Worm (Caenorhabditis elegans) whole organism, L1 larva: ENCODE data around the gene psmd-9.

Experiments used
- C04F5.9 ChIP-seq: sonication (generic microtip); optimal IDR thresholded peaks from 2 replicates; lab custom pipeline; 2016; ENCODE audit warnings: missing genetic modification characterization, missing compliant biosample characterization
- C16A3.4 ChIP-seq: fragments of 150-350 bp; optimal IDR thresholded peaks from 2 replicates; lab custom pipeline; 2014; ENCODE audit warnings: missing biosample characterization, missing genetic modification characterization
- F16B12.6 ChIP-seq: fragments of 150-350 bp; optimal IDR thresholded peaks from 2 replicates; lab custom pipeline; 2014; ENCODE audit warnings: missing biosample characterization, missing genetic modification characterization
- Y116A8C.19 ChIP-seq: sonication (generic microtip); optimal IDR thresholded peaks from 2 replicates; lab custom pipeline; 2016; ENCODE audit warnings: missing compliant biosample characterization, missing genetic modification characterization, borderline replicate concordance
- ceh-63 ChIP-seq: fragments of 200-800 bp; sonication (Bioruptor generic); optimal IDR thresholded peaks from 2 replicates; lab custom pipeline; 2018; ENCODE audit warnings: mild to moderate bottlenecking, missing genetic modification characterization, missing compliant biosample characterization
- ceh-8 ChIP-seq: fragments of 200-800 bp; sonication (Bioruptor generic); optimal IDR thresholded peaks from 2 replicates; lab custom pipeline; 2018; ENCODE audit warnings: mild to moderate bottlenecking, missing genetic modification characterization, moderate library complexity, missing compliant biosample characterization
- ceh-88 ChIP-seq: fragments of 200-800 bp; sonication (Bioruptor generic); IDR thresholded peaks from 2 replicates; pipeline ENCODE4 v1.3.6; 2022; ENCODE audit warnings: missing genetic modification characterization, missing compliant biosample characterization
- dsc-1 ChIP-seq: sonication (generic microtip); optimal IDR thresholded peaks from 2 replicates; lab custom pipeline; 2016; ENCODE audit warnings: mild to moderate bottlenecking, missing genetic modification characterization, missing compliant biosample characterization
- efl-1 ChIP-seq, 4 experiments: fragments of 150-350 bp; optimal IDR thresholded peaks in 3 of 4; peaks in 1 of 4; 1 replicate in 1 of 4; 2 replicates in 3 of 4; lab custom pipeline; 2014; ENCODE audit warnings: missing biosample characterization in 2 of 4, missing genetic modification characterization in 2 of 4, missing genetic modification reagents in 2 of 4
- elt-2 ChIP-seq: sonication (generic microtip); optimal IDR thresholded peaks from 2 replicates; lab custom pipeline; 2016; ENCODE audit warnings: missing genetic modification characterization, mild to moderate bottlenecking, inconsistent platforms, missing compliant biosample characterization, missing genetic modification reagents
- elt-3 ChIP-seq, 6 experiments: fragments of 150-350 bp in 1 of 6; sonication (generic microtip); optimal IDR thresholded peaks; 2 replicates each; lab custom pipeline; 2017 to 2018; ENCODE audit warnings: missing biosample characterization in 6 of 6, missing genetic modification characterization in 6 of 6, inconsistent platforms in 1 of 6
- fkh-10 ChIP-seq: sonication (generic microtip); optimal IDR thresholded peaks from 2 replicates; lab custom pipeline; 2017; ENCODE audit warnings: missing biosample characterization, missing genetic modification reagents, missing genetic modification characterization
- fkh-4 ChIP-seq: sonication (generic microtip); optimal IDR thresholded peaks from 2 replicates; lab custom pipeline; 2016; ENCODE audit warnings: missing compliant biosample characterization, missing genetic modification characterization, borderline replicate concordance
- grh-1 ChIP-seq: fragments of 200-800 bp; sonication (Bioruptor generic); IDR thresholded peaks from 2 replicates; pipeline ENCODE4 v1.3.6; 2022; ENCODE audit warnings: missing genetic modification reagents, missing genetic modification characterization, missing compliant biosample characterization
- hlh-17 ChIP-seq: fragments of 200-800 bp; sonication (Bioruptor generic); optimal IDR thresholded peaks from 2 replicates; lab custom pipeline; 2018; ENCODE audit warnings: missing genetic modification characterization, mild to moderate bottlenecking, missing compliant biosample characterization, moderate library complexity, borderline replicate concordance
- hlh-4 ChIP-seq: sonication (generic microtip); optimal IDR thresholded peaks from 2 replicates; lab custom pipeline; 2016; ENCODE audit warnings: mild to moderate bottlenecking, missing genetic modification characterization, missing compliant biosample characterization
- irx-1 ChIP-seq: sonication (generic microtip); optimal IDR thresholded peaks from 2 replicates; lab custom pipeline; 2016; ENCODE audit warnings: missing genetic modification characterization, missing compliant biosample characterization
- isw-1 ChIP-seq: fragments of 200-800 bp; sonication (Bioruptor generic); IDR thresholded peaks from 2 replicates; pipeline ENCODE4 v1.3.6; 2022; ENCODE audit warnings: missing genetic modification characterization, missing compliant biosample characterization
- jun-1 ChIP-seq: fragments of 150-350 bp; optimal IDR thresholded peaks from 2 replicates; lab custom pipeline; 2014; ENCODE audit warnings: missing biosample characterization, missing genetic modification reagents, missing genetic modification characterization
- lin-13 ChIP-seq: fragments of 150-350 bp; optimal IDR thresholded peaks from 2 replicates; lab custom pipeline; 2014; ENCODE audit warnings: missing biosample characterization, missing genetic modification reagents, missing genetic modification characterization
- lin-35 ChIP-seq, 2 experiments: fragments of 150-350 bp; optimal IDR thresholded peaks; 2 replicates each; lab custom pipeline; 2014; ENCODE audit warnings: missing biosample characterization in 2 of 2, missing genetic modification characterization in 2 of 2, missing genetic modification reagents in 2 of 2
- lin-39 ChIP-seq: fragments of 150-350 bp; optimal IDR thresholded peaks from 2 replicates; lab custom pipeline; 2014; ENCODE audit warnings: missing biosample characterization, missing genetic modification reagents, missing genetic modification characterization
- lir-3 ChIP-seq: sonication (generic microtip); optimal IDR thresholded peaks from 2 replicates; lab custom pipeline; 2016; ENCODE audit warnings: mild to moderate bottlenecking, missing genetic modification characterization, moderate library complexity, missing compliant biosample characterization; ENCODE audit not compliant: poor library complexity
- lsy-2 ChIP-seq, 2 experiments: fragments of 150-350 bp; optimal IDR thresholded peaks; 2 replicates each; lab custom pipeline; 2014; ENCODE audit warnings: missing biosample characterization in 2 of 2, missing genetic modification characterization in 2 of 2
- mdl-1 ChIP-seq, 2 experiments: fragments of 150-350 bp; optimal IDR thresholded peaks; 2 replicates each; lab custom pipeline; 2014 to 2017; ENCODE audit warnings: missing biosample characterization in 2 of 2, missing genetic modification characterization in 2 of 2, inconsistent platforms in 1 of 2
- mef-2 ChIP-seq: fragments of 150-350 bp; optimal IDR thresholded peaks from 2 replicates; lab custom pipeline; 2014; ENCODE audit warnings: missing biosample characterization, missing genetic modification characterization
- mep-1 ChIP-seq: fragments of 150-350 bp; optimal IDR thresholded peaks from 2 replicates; lab custom pipeline; 2014; ENCODE audit warnings: missing biosample characterization, missing genetic modification characterization
- nhr-11 ChIP-seq: fragments of 150-350 bp; optimal IDR thresholded peaks from 2 replicates; lab custom pipeline; 2014; ENCODE audit warnings: missing biosample characterization, missing genetic modification characterization
- nhr-76 ChIP-seq: sonication (generic microtip); optimal IDR thresholded peaks from 2 replicates; lab custom pipeline; 2017; ENCODE audit warnings: missing biosample characterization, missing genetic modification characterization
- nhr-77 ChIP-seq: fragments of 150-350 bp; optimal IDR thresholded peaks from 2 replicates; lab custom pipeline; 2014; ENCODE audit warnings: missing biosample characterization, missing genetic modification characterization
- nhr-84 ChIP-seq: sonication (generic microtip); optimal IDR thresholded peaks from 2 replicates; lab custom pipeline; 2017; ENCODE audit warnings: missing biosample characterization, missing genetic modification characterization
- nhr-90 ChIP-seq: sonication (generic microtip); optimal IDR thresholded peaks from 2 replicates; lab custom pipeline; 2016; ENCODE audit warnings: mild to moderate bottlenecking, missing genetic modification characterization, missing compliant biosample characterization; ENCODE audit not compliant: poor library complexity
- pax-3 ChIP-seq: fragments of 200-800 bp; sonication (Bioruptor generic); optimal IDR thresholded peaks from 2 replicates; lab custom pipeline; 2018; ENCODE audit warnings: mild to moderate bottlenecking, missing genetic modification characterization, moderate library complexity, missing compliant biosample characterization
- pqm-1 ChIP-seq: sonication (generic microtip); optimal IDR thresholded peaks from 3 replicates; lab custom pipeline; 2017; ENCODE audit warnings: missing biosample characterization, missing genetic modification characterization
- skn-1 ChIP-seq: fragments of 150-350 bp; optimal IDR thresholded peaks from 2 replicates; lab custom pipeline; 2014; ENCODE audit warnings: missing biosample characterization, missing genetic modification characterization
- snu-23 ChIP-seq: sonication (generic microtip); optimal IDR thresholded peaks from 2 replicates; lab custom pipeline; 2016; ENCODE audit warnings: missing genetic modification characterization, missing compliant biosample characterization
- sox-4 ChIP-seq: sonication (generic microtip); optimal IDR thresholded peaks from 2 replicates; lab custom pipeline; 2016; ENCODE audit warnings: missing genetic modification characterization, missing compliant biosample characterization
- swsn-7 ChIP-seq: sonication (generic microtip); optimal IDR thresholded peaks from 2 replicates; lab custom pipeline; 2016; ENCODE audit warnings: missing genetic modification characterization, missing compliant biosample characterization
- tbx-2 ChIP-seq: sonication (generic microtip); optimal IDR thresholded peaks from 2 replicates; lab custom pipeline; 2016; ENCODE audit warnings: missing genetic modification characterization, missing compliant biosample characterization
- tlp-1 ChIP-seq: fragments of 150-350 bp; optimal IDR thresholded peaks from 2 replicates; lab custom pipeline; 2014; ENCODE audit warnings: missing biosample characterization, missing genetic modification characterization
- unc-30 ChIP-seq: sonication (generic microtip); optimal IDR thresholded peaks from 2 replicates; lab custom pipeline; 2017; ENCODE audit warnings: missing biosample characterization, missing genetic modification characterization
- unc-86 ChIP-seq: sonication (generic microtip); optimal IDR thresholded peaks from 2 replicates; lab custom pipeline; 2016; ENCODE audit warnings: missing genetic modification characterization, missing compliant biosample characterization
- unc-98 ChIP-seq: fragments of 200-800 bp; sonication (Bioruptor generic); IDR thresholded peaks from 2 replicates; pipeline ENCODE4 v1.3.6; 2022; ENCODE audit warnings: missing genetic modification characterization, missing compliant biosample characterization
- zag-1 ChIP-seq: fragments of 150-350 bp; optimal IDR thresholded peaks from 2 replicates; lab custom pipeline; 2014; ENCODE audit warnings: missing biosample characterization, missing genetic modification characterization
- zip-4 ChIP-seq: fragments of 200-800 bp; sonication (Bioruptor generic); optimal IDR thresholded peaks from 2 replicates; lab custom pipeline; 2018; ENCODE audit warnings: mild to moderate bottlenecking, missing genetic modification characterization, moderate library complexity, missing compliant biosample characterization
- ztf-11 ChIP-seq, 2 experiments: sonication (generic microtip); optimal IDR thresholded peaks; 2 replicates each; lab custom pipeline; 2016 to 2017; ENCODE audit warnings: missing genetic modification characterization in 2 of 2, missing biosample characterization in 1 of 2, missing compliant biosample characterization in 1 of 2

psmd-9 gene

DNA sequence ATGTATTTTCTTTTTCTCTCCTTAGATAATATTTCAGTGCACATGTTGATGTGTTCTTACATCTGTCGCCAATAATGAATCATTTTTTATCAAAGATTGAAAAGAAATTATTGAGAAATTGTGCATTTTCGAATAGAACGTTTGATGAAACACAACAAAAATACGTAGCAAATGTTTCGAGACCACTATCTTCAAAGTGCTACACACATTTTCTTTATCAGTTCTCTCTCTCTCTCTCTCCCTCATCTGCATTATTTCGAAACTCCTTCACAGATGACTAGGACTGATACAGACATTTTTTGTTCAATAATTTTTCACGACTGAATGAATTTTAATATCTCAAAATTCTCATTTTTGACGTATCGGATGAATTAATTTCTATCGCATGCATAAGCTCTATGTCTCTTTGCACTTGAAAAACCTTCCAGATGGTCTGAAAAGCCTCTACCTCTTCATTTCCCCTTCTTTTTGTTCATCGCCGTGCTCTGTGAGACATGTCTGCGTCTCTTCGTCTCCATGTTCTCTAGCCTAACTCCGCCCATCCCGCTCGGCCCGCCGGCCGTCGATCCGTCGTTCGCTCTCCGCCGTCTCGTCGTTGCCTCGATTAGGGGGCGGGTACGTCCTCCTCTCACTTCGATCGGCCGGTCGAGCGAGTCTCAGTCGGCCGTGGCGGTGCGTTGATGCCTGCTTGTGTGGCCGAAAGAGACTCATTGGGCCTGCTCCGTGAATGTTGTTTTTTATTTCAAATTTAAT is 41.6 kb downstream of the psmd-9 start (continued):
- TF ChIP-seq zag-1 (no peak), elt-2 (tag; lab: Kevin White, UChicago) (peak; percentile 18), mep-1 (no peak), swsn-7 (tag; lab: Kevin White, UChicago) (peak; percentile 33), sox-4 (tag; lab: Kevin White, UChicago) (no peak), nhr-77 (tag; lab: Kevin White, UChicago) (no peak), efl-1 (optimal IDR thresholded peaks at IDR 0.05; lab: Kevin White, UChicago) (peak in 1 of 2 experiments; percentile 3), efl-1 (GFP tag; optimal IDR thresholded peaks at IDR 0.05 in 1 of 2; lab: Kevin White, UChicago) (peak in 1 of 2 experiments; percentile 79), lin-39 (tag; lab: Kevin White, UChicago) (no peak), lin-35 (GFP tag; optimal IDR thresholded peaks at IDR 0.05; lab: Kevin White, UChicago) (no peak), unc-86 (tag; lab: Kevin White, UChicago) (peak; percentile 35)

DNA sequence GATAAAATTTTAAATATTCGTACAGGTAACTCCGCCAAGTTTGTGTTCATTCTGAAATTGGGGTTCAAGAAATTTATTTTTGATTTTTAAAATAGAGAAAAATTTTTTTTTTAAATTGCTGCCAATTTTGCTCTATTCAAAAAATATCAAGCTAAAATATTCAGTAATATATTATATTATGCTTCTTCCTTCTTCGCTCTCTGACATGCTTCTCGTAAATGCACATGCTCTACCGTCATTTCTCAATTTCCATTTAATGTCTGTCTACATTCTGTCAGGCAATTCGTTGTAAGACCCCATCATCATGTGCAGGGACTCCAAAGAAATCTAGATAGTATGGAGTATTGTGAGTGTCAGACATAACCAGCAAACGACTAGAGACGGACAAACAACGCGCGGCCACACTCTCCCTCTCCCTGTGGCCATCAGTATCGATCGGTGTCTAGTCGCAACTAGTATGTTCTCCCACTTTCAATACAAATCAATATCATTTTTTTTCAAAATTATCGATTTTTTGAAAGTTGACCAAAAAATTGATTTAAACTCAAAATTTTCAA is 49.4 kb downstream of the psmd-9 start, which contains the start of the genes malt-1 and ceh-38:
TSS of gene malt-1 (minus strand) at position 51 of the 557 bp plus-strand sequence.
TSS of gene ceh-38 (plus strand) at position 277 of the 557 bp plus-strand sequence.
- TF ChIP-seq elt-2 (tag; lab: Kevin White, UChicago) = peak; percentile 86
- peak; percentile 93 for TF ChIP-seq irx-1
- TF ChIP-seq mdl-1 (tag; optimal IDR thresholded peaks at IDR 0.05; lab: Kevin White, UChicago) = peak; percentile 77 to 97
- peak; percentile 89 for TF ChIP-seq isw-1 (GFP tag; lab: Robert Waterston, UW)
- TF ChIP-seq hlh-17 = no peak
- peak; percentile 96 for TF ChIP-seq zag-1
- TF ChIP-seq dsc-1 = peak; percentile 92
- peak; percentile 97 for TF ChIP-seq mep-1
- TF ChIP-seq ceh-63 (GFP tag; lab: Kevin White, UChicago) = peak; percentile 84
- TF ChIP-seq C04F5.9 (tag; lab: Kevin White, UChicago) = peak; percentile 99
- peak; percentile 78 for TF ChIP-seq mef-2
- TF ChIP-seq lin-35 (GFP tag; optimal IDR thresholded peaks at IDR 0.05; lab: Kevin White, UChicago) = peak; percentile 88 to 92
- peak; percentile 97 for TF ChIP-seq C16A3.4 (tag; lab: Kevin White, UChicago)
- TF ChIP-seq skn-1 (tag; lab: Kevin White, UChicago) = peak; percentile 93
- peak; percentile 92 for TF ChIP-seq nhr-11 (tag; lab: Kevin White, UChicago)
- TF ChIP-seq efl-1 (optimal IDR thresholded peaks at IDR 0.05; lab: Kevin White, UChicago) = peak; percentile 90 to 94
- peak; percentile 77 to 98 for TF ChIP-seq efl-1 (GFP tag; optimal IDR thresholded peaks at IDR 0.05 in 1 of 2; lab: Kevin White, UChicago)
- no peak for TF ChIP-seq pqm-1 (tag; lab: Kevin White, UChicago)
- peak; percentile 66 for TF ChIP-seq zip-4 (GFP tag; lab: Kevin White, UChicago)
- TF ChIP-seq elt-3 (tag; optimal IDR thresholded peaks at IDR 0.05; lab: Kevin White, UChicago) = peak in 3 of 6 experiments; percentile 19 to 76 (median 75)
- peak in 1 of 2 experiments; percentile 87 for TF ChIP-seq ztf-11 (tag; optimal IDR thresholded peaks at IDR 0.05; lab: Kevin White, UChicago)
- TF ChIP-seq ceh-88 (GFP tag; lab: Robert Waterston, UW) = peak; percentile 84
- peak; percentile 76 for TF ChIP-seq sox-4 (tag; lab: Kevin White, UChicago)
- peak; percentile 71 for TF ChIP-seq ceh-8
- TF ChIP-seq tlp-1 = no peak
- TF ChIP-seq unc-98 = 0 out of 2 replicates have a peak, but pooled peaks have one; percentile 4
- no peak for TF ChIP-seq nhr-76 (tag; lab: Kevin White, UChicago)
- TF ChIP-seq nhr-77 (tag; lab: Kevin White, UChicago) = peak; percentile 96
- TF ChIP-seq fkh-4 = peak; percentile 67
- TF ChIP-seq nhr-84 (tag; lab: Kevin White, UChicago) = no peak
- TF ChIP-seq Y116A8C.19 = no peak
- TF ChIP-seq tbx-2 (tag; lab: Kevin White, UChicago) = peak; percentile 96
- peak; percentile 87 for TF ChIP-seq lir-3 (tag; lab: Kevin White, UChicago)
- peak; percentile 76 for TF ChIP-seq grh-1 (GFP tag; lab: Robert Waterston, UW)
- peak; percentile 92 for TF ChIP-seq jun-1 (tag; lab: Kevin White, UChicago)
- TF ChIP-seq fkh-10 (GFP tag; lab: Kevin White, UChicago) = peak; percentile 84
- no peak for TF ChIP-seq hlh-4 (tag; lab: Kevin White, UChicago)
- TF ChIP-seq pax-3 = peak; percentile 86
- peak; percentile 51 for TF ChIP-seq unc-30 (tag; lab: Kevin White, UChicago)
- TF ChIP-seq nhr-90 (tag; lab: Kevin White, UChicago) = peak; percentile 89
- peak; percentile 96 for TF ChIP-seq lin-13 (GFP tag; lab: Kevin White, UChicago)
- peak; percentile 98 for TF ChIP-seq snu-23
- peak; percentile 64 for TF ChIP-seq F16B12.6
- TF ChIP-seq lsy-2 (tag; optimal IDR thresholded peaks at IDR 0.05; lab: Kevin White, UChicago) = peak; percentile 96 to 98
